Fruit fly (Drosophila melanogaster) whole organism, embryonic: ENCODE data around the gene CG17625.

Experiments
- CG1024 ChIP-seq: fragments of 200-800 bp; sonication (Bioruptor generic); IDR thresholded peaks from 2 replicates; pipeline ENCODE4 v1.3.6; 2022; ENCODE audit warnings: missing biosample characterization, missing genetic modification characterization
- CG11247 ChIP-seq: fragments of 200-800 bp; sonication (Bioruptor generic); IDR thresholded peaks from 2 replicates; pipeline ENCODE4 v1.3.6; 2022; ENCODE audit warnings: missing biosample characterization, missing genetic modification characterization
- CG14441 ChIP-seq: fragments of 200-800 bp; sonication (Bioruptor generic); IDR thresholded peaks from 2 replicates; pipeline ENCODE4 v1.3.6; 2022; ENCODE audit warnings: missing biosample characterization, missing genetic modification characterization
- CG17328 ChIP-seq: fragments of 200-800 bp; sonication (Bioruptor generic); IDR thresholded peaks from 2 replicates; pipeline ENCODE4 v1.3.6; 2022; ENCODE audit warnings: missing biosample characterization, missing genetic modification characterization
- CG18262 ChIP-seq: fragments of 200-800 bp; optimal IDR thresholded peaks from 3 replicates; lab custom pipeline; 2019; ENCODE audit warnings: missing biosample characterization, mild to moderate bottlenecking, missing genetic modification characterization, moderate library complexity
- CG2120 ChIP-seq: fragments of 200-800 bp; sonication (Bioruptor generic); optimal IDR thresholded peaks from 3 replicates; lab custom pipeline; 2016; ENCODE audit warnings: missing biosample characterization, missing genetic modification characterization
- CG30403 ChIP-seq: fragments of 200-800 bp; sonication (Bioruptor generic); optimal IDR thresholded peaks from 3 replicates; lab custom pipeline; 2016; ENCODE audit warnings: missing biosample characterization, missing genetic modification characterization
- CG32772 ChIP-seq: fragments of 200-800 bp; sonication (Bioruptor generic); IDR thresholded peaks from 2 replicates; pipeline ENCODE4 v1.3.6; 2022; ENCODE audit warnings: missing biosample characterization, missing genetic modification characterization
- CG6689 ChIP-seq: fragments of 200-800 bp; sonication (Bioruptor generic); IDR thresholded peaks from 2 replicates; pipeline ENCODE4 v1.3.6; 2022; ENCODE audit warnings: missing biosample characterization, missing genetic modification characterization
- D19A ChIP-seq: fragments of 200-800 bp; optimal IDR thresholded peaks from 3 replicates; lab custom pipeline; 2019; ENCODE audit warnings: missing biosample characterization, mild to moderate bottlenecking, missing genetic modification characterization, moderate library complexity
- Gug ChIP-seq: fragments of 200-800 bp; sonication (Bioruptor generic); IDR thresholded peaks from 4 replicates; pipeline ENCODE4 v1.3.6; 2022; ENCODE audit warnings: missing biosample characterization, missing genetic modification characterization
- Hmr ChIP-seq: fragments of 200-800 bp; sonication (Bioruptor generic); optimal IDR thresholded peaks from 3 replicates; lab custom pipeline; 2017; ENCODE audit warnings: mild to moderate bottlenecking, missing biosample characterization, missing genetic modification reagents, missing genetic modification characterization
- Mes4 ChIP-seq: fragments of 200-800 bp; sonication (Bioruptor generic); optimal IDR thresholded peaks from 2 replicates; lab custom pipeline; 2016; ENCODE audit warnings: missing biosample characterization, missing genetic modification characterization
- NFAT ChIP-seq: fragments of 200-800 bp; sonication (Bioruptor generic); IDR thresholded peaks from 2 replicates; pipeline ENCODE4 v1.3.6; 2022; ENCODE audit warnings: missing biosample characterization, missing genetic modification characterization
- Oli ChIP-seq: fragments of 200-800 bp; sonication (Bioruptor generic); optimal IDR thresholded peaks from 2 replicates; lab custom pipeline; 2018; ENCODE audit warnings: missing biosample characterization, mild to moderate bottlenecking, missing genetic modification characterization, moderate library complexity
- PHDP ChIP-seq: fragments of 200-800 bp; sonication (Bioruptor generic); optimal IDR thresholded peaks from 3 replicates; lab custom pipeline; 2018; ENCODE audit warnings: missing biosample characterization, mild to moderate bottlenecking, missing genetic modification characterization, moderate library complexity
- Pdp1 ChIP-seq, 2 experiments: fragments of 200-800 bp; sonication (Bioruptor generic); optimal IDR thresholded peaks; 3 replicates each; lab custom pipeline; 2016; ENCODE audit warnings: missing biosample characterization in 2 of 2, missing genetic modification characterization in 2 of 2, mild to moderate bottlenecking in 1 of 2, moderate library complexity in 1 of 2
- Ssrp ChIP-seq: fragments of 200-800 bp; sonication (Bioruptor generic); optimal IDR thresholded peaks from 2 replicates; lab custom pipeline; 2018; ENCODE audit warnings: missing biosample characterization, mild to moderate bottlenecking, missing genetic modification characterization, moderate library complexity
- Trl ChIP-seq, 3 experiments: fragments of >200 bp in 2 of 3; fragments of 200-800 bp in 1 of 3; sonication (Bioruptor generic) in 1 of 3; optimal IDR thresholded peaks; 2 replicates in 1 of 3; 3 replicates in 2 of 3; lab custom pipeline; 2016 to 2017; ENCODE audit warnings: missing biosample characterization in 1 of 3, missing genetic modification characterization in 1 of 3
- ase ChIP-seq: fragments of 200-800 bp; sonication (Bioruptor generic); IDR thresholded peaks from 3 replicates; pipeline ENCODE4 v1.3.6; 2022; ENCODE audit warnings: missing biosample characterization, missing genetic modification characterization
- cg ChIP-seq: fragments of 200-800 bp; sonication (Bioruptor generic); optimal IDR thresholded peaks from 3 replicates; lab custom pipeline; 2019; ENCODE audit warnings: missing biosample characterization, mild to moderate bottlenecking, missing genetic modification characterization, moderate library complexity
- cwo ChIP-seq: fragments of 200-800 bp; sonication (Bioruptor generic); optimal IDR thresholded peaks from 3 replicates; lab custom pipeline; 2017; ENCODE audit warnings: missing biosample characterization, missing genetic modification characterization, mild to moderate bottlenecking, moderate library complexity, missing genetic modification reagents
- danr ChIP-seq: fragments of 200-800 bp; sonication (Bioruptor generic); IDR thresholded peaks from 2 replicates; pipeline ENCODE4 v1.3.6; 2022; ENCODE audit warnings: missing biosample characterization, missing genetic modification characterization
- dysf ChIP-seq: fragments of 200-800 bp; sonication (Bioruptor generic); IDR thresholded peaks from 3 replicates; pipeline ENCODE4 v1.3.6; 2022; ENCODE audit warnings: missing biosample characterization, missing genetic modification characterization
- fd102C ChIP-seq: fragments of 200-800 bp; sonication (Bioruptor generic); optimal IDR thresholded peaks from 2 replicates; lab custom pipeline; 2018; ENCODE audit warnings: missing biosample characterization, mild to moderate bottlenecking, missing genetic modification characterization, moderate library complexity
- jing ChIP-seq: fragments of 200-800 bp; sonication (Bioruptor generic); optimal IDR thresholded peaks from 2 replicates; lab custom pipeline; 2018; ENCODE audit warnings: missing biosample characterization, mild to moderate bottlenecking, missing genetic modification characterization
- jumu ChIP-seq: fragments of 200-800 bp; sonication (Bioruptor generic); optimal IDR thresholded peaks from 3 replicates; lab custom pipeline; 2016; ENCODE audit warnings: missing biosample characterization, missing genetic modification characterization
- nau ChIP-seq: fragments of 200-800 bp; sonication (Bioruptor generic); optimal IDR thresholded peaks from 3 replicates; lab custom pipeline; 2017; ENCODE audit warnings: missing biosample characterization, mild to moderate bottlenecking, missing genetic modification characterization, missing genetic modification reagents
- phol ChIP-seq: fragments of 200-800 bp; sonication (Bioruptor generic); optimal IDR thresholded peaks from 3 replicates; lab custom pipeline; 2018; ENCODE audit warnings: missing biosample characterization, mild to moderate bottlenecking, missing genetic modification characterization, moderate library complexity
- prd ChIP-seq, 3 experiments: fragments of >200 bp in 2 of 3; fragments of 200-800 bp in 1 of 3; sonication (Bioruptor generic) in 1 of 3; optimal IDR thresholded peaks in 2 of 3; IDR thresholded peaks in 1 of 3; 2 replicates in 2 of 3; 3 replicates in 1 of 3; pipeline versions ENCODE4 v1.3.6 to Lab custom; 2017 to 2022; ENCODE audit warnings: missing biosample characterization in 1 of 3, missing genetic modification characterization in 1 of 3
- sd ChIP-seq: fragments of 200-800 bp; sonication (Bioruptor generic); optimal IDR thresholded peaks from 3 replicates; lab custom pipeline; 2018; ENCODE audit warnings: missing biosample characterization, mild to moderate bottlenecking, missing genetic modification characterization, moderate library complexity
- sens ChIP-seq: fragments of 200-800 bp; sonication (Bioruptor generic); peaks from one replicate; lab custom pipeline; 2016; ENCODE audit warnings: missing biosample characterization, missing genetic modification characterization
- slbo ChIP-seq: fragments of 200-800 bp; sonication (Bioruptor generic); IDR thresholded peaks from 2 replicates; pipeline ENCODE4 v1.3.6; 2022; ENCODE audit warnings: missing biosample characterization, missing genetic modification characterization
- sob ChIP-seq: fragments of 200-800 bp; sonication (Bioruptor generic); IDR thresholded peaks from 2 replicates; pipeline ENCODE4 v1.3.6; 2022; ENCODE audit warnings: missing biosample characterization, missing genetic modification characterization
- sqz ChIP-seq: fragments of 200-800 bp; sonication (Bioruptor generic); optimal IDR thresholded peaks from 3 replicates; lab custom pipeline; 2018; ENCODE audit warnings: missing biosample characterization, mild to moderate bottlenecking, missing genetic modification characterization
- stc ChIP-seq: fragments of 200-800 bp; sonication (Bioruptor generic); IDR thresholded peaks from 2 replicates; pipeline ENCODE4 v1.3.6; 2022; ENCODE audit warnings: missing biosample characterization, missing genetic modification characterization
- tna ChIP-seq: fragments of 200-800 bp; sonication (Bioruptor generic); IDR thresholded peaks from 2 replicates; pipeline ENCODE4 v1.3.6; 2022; ENCODE audit warnings: missing biosample characterization, missing genetic modification characterization; ENCODE audit not compliant: partially characterized antibody
- vvl ChIP-seq: fragments of 200-800 bp; sonication (Bioruptor generic); IDR thresholded peaks from 2 replicates; pipeline ENCODE4 v1.3.6; 2022; ENCODE audit warnings: missing biosample characterization, missing genetic modification characterization
- zfh1 ChIP-seq: fragments of 200-800 bp; sonication (Bioruptor generic); IDR thresholded peaks from 3 replicates; pipeline ENCODE4 v1.3.6; 2022; ENCODE audit warnings: missing biosample characterization, missing genetic modification characterization

The CG17625 gene

dm6 chr3R:22727857-22728256 is 41.2 kb downstream of the CG17625 start (continued):
- TF ChIP-seq CG30403 (GFP tag; lab: Kevin White, UChicago): peak; percentile 14
- TF ChIP-seq danr (GFP tag; lab: Robert Waterston, UW): no peak
- TF ChIP-seq CG2120 (GFP tag; lab: Kevin White, UChicago): peak; percentile 27
- no peak for TF ChIP-seq cwo
- TF ChIP-seq CG32772 (GFP tag; lab: Robert Waterston, UW): 0 out of 2 replicates have a peak, but pooled peaks have one; percentile 7
- TF ChIP-seq phol (tag; lab: Kevin White, UChicago): peak; percentile 19
- TF ChIP-seq Oli (tag; lab: Kevin White, UChicago): peak; percentile 7
- no peak for TF ChIP-seq jing (GFP tag; lab: Kevin White, UChicago)
- 0 out of 2 replicates have a peak, but pooled peaks have one; percentile 27 for TF ChIP-seq CG11247 (GFP tag; lab: Robert Waterston, UW)
- TF ChIP-seq slbo (GFP tag; lab: Robert Waterston, UW): 0 out of 2 replicates have a peak, but pooled peaks have one; percentile 11
- peak; percentile 46; the same call in 1 of the 3 replicates for TF ChIP-seq dysf (GFP tag; lab: Robert Waterston, UW)
- no peak for TF ChIP-seq fd102C
- no peak for TF ChIP-seq nau (GFP tag; lab: Kevin White, UChicago)
- no peak for TF ChIP-seq jumu
- 0 out of 2 replicates have a peak, but pooled peaks have one; percentile 23 for TF ChIP-seq NFAT
- no peak for TF ChIP-seq sqz (GFP tag; lab: Kevin White, UChicago)
- TF ChIP-seq CG18262 (tag; lab: Kevin White, UChicago): peak; percentile 25
- TF ChIP-seq Gug (GFP tag; lab: Robert Waterston, UW): no peak
- peak in 1 of 2 experiments; percentile 9 for TF ChIP-seq Pdp1 (GFP tag; optimal IDR thresholded peaks at IDR 0.05; lab: Kevin White, UChicago)
- TF ChIP-seq Hmr: peak; percentile 3
- TF ChIP-seq CG6689: peak; percentile 17; the same call in 1 of the 2 replicates
- TF ChIP-seq Ssrp (tag; lab: Kevin White, UChicago): no peak
- 0 out of 2 replicates have a peak, but pooled peaks have one; percentile 22 for TF ChIP-seq sob (GFP tag; lab: Robert Waterston, UW)
- TF ChIP-seq vvl (GFP tag; lab: Robert Waterston, UW): peak; percentile 57; the same call in 1 of the 2 replicates
- peak; percentile 41; the same call in 1 of the 3 replicates for TF ChIP-seq ase
- TF ChIP-seq stc (GFP tag; lab: Robert Waterston, UW): peak; percentile 66
- TF ChIP-seq zfh1: peak; percentile 33; the same call in 1 of the 3 replicates
- peak; percentile 32; the same call in 1 of the 2 replicates for TF ChIP-seq CG14441 (GFP tag; lab: Robert Waterston, UW)
- TF ChIP-seq prd (optimal IDR thresholded peaks at IDR 0.05; lab: Kevin White, UChicago): no peak
- peak; percentile 32; the same call in 1 of the 3 replicates for TF ChIP-seq prd (GFP tag; IDR thresholded peaks at IDR 0.05; lab: Robert Waterston, UW)
- TF ChIP-seq CG17328 (GFP tag; lab: Robert Waterston, UW): no peak
- peak; percentile 86 for TF ChIP-seq D19A (tag; lab: Kevin White, UChicago)
- TF ChIP-seq sd (tag; lab: Kevin White, UChicago): peak; percentile 17
- TF ChIP-seq sens (GFP tag; lab: Kevin White, UChicago): peak; percentile 22
- TF ChIP-seq CG1024: no peak

dm6 chr3R:22732995-22733394 is 46.3 kb downstream of the CG17625 start:
- no peak for TF ChIP-seq PHDP (tag; lab: Kevin White, UChicago)
- TF ChIP-seq tna (GFP tag; lab: Robert Waterston, UW): 0 out of 2 replicates have a peak, but pooled peaks have one; percentile 17
- TF ChIP-seq cg: peak; percentile 53
- TF ChIP-seq Trl (optimal IDR thresholded peaks at IDR 0.05; lab: Kevin White, UChicago): peak; percentile 58 to 66
- no peak for TF ChIP-seq Trl (GFP tag; optimal IDR thresholded peaks at IDR 0.05; lab: Kevin White, UChicago)
- no peak for TF ChIP-seq dysf (GFP tag; lab: Robert Waterston, UW)
- no peak for TF ChIP-seq Mes4 (GFP tag; lab: Kevin White, UChicago)
